Fruit fly (Drosophila melanogaster) whole organism: ENCODE data around the gene Npc2e.

Experiments
- CG8478 ChIP-seq: fragments of >200 bp; optimal IDR thresholded peaks from 2 replicates; lab custom pipeline; 2018; ENCODE audit warnings: inconsistent platforms
- Dll ChIP-seq: fragments of >200 bp; optimal IDR thresholded peaks from 2 replicates; lab custom pipeline; 2017
- EcR ChIP-seq, 2 experiments: fragments of >200 bp; optimal IDR thresholded peaks; 2 replicates each; lab custom pipeline; 2017; ENCODE audit warnings: missing biosample characterization in 2 of 2, missing genetic modification characterization in 2 of 2, missing genetic modification reagents in 2 of 2
- pan ChIP-seq: fragments of >200 bp; optimal IDR thresholded peaks from 2 replicates; lab custom pipeline; 2017
- psq ChIP-seq: fragments of >200 bp; optimal IDR thresholded peaks from 2 replicates; lab custom pipeline; 2017
- usp ChIP-seq: fragments of >200 bp; optimal IDR thresholded peaks from 2 replicates; lab custom pipeline; 2017; ENCODE audit warnings: missing biosample characterization, missing genetic modification characterization, mixed read lengths

Gene Npc2e

dm6 chr3R:10059358-10059757, 6.2 kb downstream of the Npc2e start:
- TF ChIP-seq Dll (lab: Kevin White, UChicago): no peak
- no peak for TF ChIP-seq CG8478 (lab: Kevin White, UChicago)
- no peak for TF ChIP-seq usp (GFP tag; lab: Kevin White, UChicago)
- no peak for TF ChIP-seq EcR (GFP tag; optimal IDR thresholded peaks at IDR 0.05; lab: Kevin White, UChicago)
- no peak for TF ChIP-seq psq (lab: Kevin White, UChicago)
- no peak for TF ChIP-seq pan (lab: Kevin White, UChicago)

- no peak for TF ChIP-seq pan (lab: Kevin White, UChicago)
- TF ChIP-seq Dll (lab: Kevin White, UChicago): no peak
- TF ChIP-seq CG8478 (lab: Kevin White, UChicago): no peak
- TF ChIP-seq psq (lab: Kevin White, UChicago): no peak
- no peak for TF ChIP-seq EcR (GFP tag; optimal IDR thresholded peaks at IDR 0.05; lab: Kevin White, UChicago)
- TF ChIP-seq usp (GFP tag; lab: Kevin White, UChicago): no peak
These were observed 6.8 kb downstream of the Npc2e start, which contains the start of gene Npc2c for dm6 chr3R:10059952-10060351. Npc2c (plus strand) TSS chr3R:10060252.

- TF ChIP-seq pan (lab: Kevin White, UChicago): no peak
- no peak for TF ChIP-seq Dll (lab: Kevin White, UChicago)
- TF ChIP-seq CG8478 (lab: Kevin White, UChicago): no peak
- TF ChIP-seq psq (lab: Kevin White, UChicago): no peak
- no peak for TF ChIP-seq EcR (GFP tag; optimal IDR thresholded peaks at IDR 0.05; lab: Kevin White, UChicago)
- TF ChIP-seq usp (GFP tag; lab: Kevin White, UChicago): no peak
These were observed 9.2 kb downstream of the Npc2e start, which contains the start of gene CG33630 for dm6 chr3R:10062324-10062723. CG33630 (plus strand) TSS chr3R:10062624.

dm6 chr3R:10063707-10064106, 10.6 kb downstream of the Npc2e start, which contains the start of gene CG33631:
CG33631 (plus strand) TSS chr3R:10064007.
- TF ChIP-seq usp (GFP tag; lab: Kevin White, UChicago): no peak
- no peak for TF ChIP-seq psq (lab: Kevin White, UChicago)
- no peak for TF ChIP-seq EcR (GFP tag; optimal IDR thresholded peaks at IDR 0.05; lab: Kevin White, UChicago)
- TF ChIP-seq Dll (lab: Kevin White, UChicago): no peak
- no peak for TF ChIP-seq pan (lab: Kevin White, UChicago)
- no peak for TF ChIP-seq CG8478 (lab: Kevin White, UChicago)

dm6 chr3R:10066470-10066869, 13.3 kb downstream of the Npc2e start, which contains the start of gene CG33783:
CG33783 (plus strand) TSS chr3R:10066770.
- TF ChIP-seq EcR (GFP tag; optimal IDR thresholded peaks at IDR 0.05; lab: Kevin White, UChicago) (no peak), CG8478 (lab: Kevin White, UChicago) (no peak), psq (lab: Kevin White, UChicago) (no peak), usp (GFP tag; lab: Kevin White, UChicago) (no peak), pan (lab: Kevin White, UChicago) (no peak), Dll (lab: Kevin White, UChicago) (no peak)

dm6 chr3R:10067605-10068004, 14.5 kb downstream of the Npc2e start, which contains the start of gene CG33784:
CG33784 (plus strand) TSS chr3R:10067905.
- TF ChIP-seq pan (lab: Kevin White, UChicago) (no peak), CG8478 (lab: Kevin White, UChicago) (no peak), usp (GFP tag; lab: Kevin White, UChicago) (no peak), EcR (GFP tag; optimal IDR thresholded peaks at IDR 0.05; lab: Kevin White, UChicago) (no peak), Dll (lab: Kevin White, UChicago) (no peak)

- no peak for TF ChIP-seq pan (lab: Kevin White, UChicago)
- no peak for TF ChIP-seq CG8478 (lab: Kevin White, UChicago)
- no peak for TF ChIP-seq psq (lab: Kevin White, UChicago)
- TF ChIP-seq Dll (lab: Kevin White, UChicago): no peak
These were observed 15.6 kb downstream of the Npc2e start for dm6 chr3R:10068780-10069179.

- TF ChIP-seq pan (lab: Kevin White, UChicago) (no peak), usp (GFP tag; lab: Kevin White, UChicago) (no peak), CG8478 (lab: Kevin White, UChicago) (no peak), Dll (lab: Kevin White, UChicago) (no peak), psq (lab: Kevin White, UChicago) (no peak), EcR (GFP tag; optimal IDR thresholded peaks at IDR 0.05; lab: Kevin White, UChicago) (no peak)
These were observed 17.1 kb downstream of the Npc2e start for dm6 chr3R:10070195-10070594.

dm6 chr3R:10070817-10071216, 17.7 kb downstream of the Npc2e start, which contains the start of gene nerfin-2:
nerfin-2 (plus strand) TSS chr3R:10071117.
- no peak for TF ChIP-seq EcR (GFP tag; optimal IDR thresholded peaks at IDR 0.05; lab: Kevin White, UChicago)

dm6 chr3R:10075323-10075788, 22.2 kb downstream of the Npc2e start, which contains the start of gene Alp13:
Alp13 (minus strand) TSS chr3R:10075373.
- TF ChIP-seq CG8478 (lab: Kevin White, UChicago) (no peak), usp (GFP tag; lab: Kevin White, UChicago) (no peak), pan (lab: Kevin White, UChicago) (no peak), EcR (GFP tag; optimal IDR thresholded peaks at IDR 0.05; lab: Kevin White, UChicago) (no peak), psq (lab: Kevin White, UChicago) (no peak), Dll (lab: Kevin White, UChicago) (no peak)

dm6 chr3R:10076665-10077064, 23.5 kb downstream of the Npc2e start:
- no peak for TF ChIP-seq EcR (GFP tag; optimal IDR thresholded peaks at IDR 0.05; lab: Kevin White, UChicago)
- no peak for TF ChIP-seq pan (lab: Kevin White, UChicago)
- TF ChIP-seq usp (GFP tag; lab: Kevin White, UChicago): no peak
- TF ChIP-seq psq (lab: Kevin White, UChicago): no peak
